Fruit fly (Drosophila melanogaster) whole organism, adult: ENCODE results near the gene CG8927.

Source experiments
- CG11617 ChIP-seq: fragments of 200-800 bp; sonication (Bioruptor generic); optimal IDR thresholded peaks from 2 replicates; lab custom pipeline; 2017; ENCODE audit warnings: mild to moderate bottlenecking, missing biosample characterization, missing genetic modification reagents, missing genetic modification characterization
- CG12768 ChIP-seq: fragments of 200-800 bp; sonication (Bioruptor generic); optimal IDR thresholded peaks from 2 replicates; lab custom pipeline; 2017; ENCODE audit warnings: missing biosample characterization, missing genetic modification characterization, mild to moderate bottlenecking, moderate library complexity, missing genetic modification reagents
- CG14711 ChIP-seq: fragments of 200-800 bp; sonication (Bioruptor generic); optimal IDR thresholded peaks from 2 replicates; lab custom pipeline; 2018; ENCODE audit warnings: missing biosample characterization, mild to moderate bottlenecking, missing genetic modification characterization, moderate library complexity
- CG1620 ChIP-seq: fragments of 200-800 bp; sonication (Bioruptor generic); optimal IDR thresholded peaks from 2 replicates; lab custom pipeline; 2016; ENCODE audit warnings: missing biosample characterization, missing genetic modification characterization
- CG33017 ChIP-seq: fragments of 200-800 bp; sonication (Bioruptor generic); optimal IDR thresholded peaks from 2 replicates; lab custom pipeline; 2018; ENCODE audit warnings: missing biosample characterization, mild to moderate bottlenecking, missing genetic modification characterization, moderate library complexity
- CG5204 ChIP-seq: fragments of 200-800 bp; sonication (Bioruptor generic); optimal IDR thresholded peaks from 2 replicates; lab custom pipeline; 2016; ENCODE audit warnings: missing biosample characterization, missing genetic modification characterization
- CG7045 ChIP-seq: fragments of 200-800 bp; sonication (Bioruptor generic); optimal IDR thresholded peaks from 2 replicates; lab custom pipeline; 2017; ENCODE audit warnings: missing biosample characterization, mild to moderate bottlenecking, missing genetic modification characterization
- CG7101 ChIP-seq: fragments of 200-800 bp; sonication (Bioruptor generic); optimal IDR thresholded peaks from 2 replicates; lab custom pipeline; 2018; ENCODE audit warnings: missing biosample characterization, mild to moderate bottlenecking, missing genetic modification characterization, moderate library complexity
- Clk ChIP-seq: fragments of 200-800 bp; sonication (Bioruptor generic); optimal IDR thresholded peaks from 2 replicates; lab custom pipeline; 2017; ENCODE audit warnings: missing biosample characterization, missing genetic modification characterization
- Crg-1 ChIP-seq: fragments of 200-800 bp; sonication (Bioruptor generic); optimal IDR thresholded peaks from 2 replicates; lab custom pipeline; 2016; ENCODE audit warnings: missing biosample characterization, missing genetic modification characterization
- Hr96 ChIP-seq: fragments of 200-800 bp; sonication (Bioruptor generic); optimal IDR thresholded peaks from 2 replicates; lab custom pipeline; 2016; ENCODE audit warnings: missing biosample characterization, missing genetic modification characterization
- Mnt ChIP-seq: fragments of 200-800 bp; sonication (Bioruptor generic); optimal IDR thresholded peaks from 2 replicates; lab custom pipeline; 2016; ENCODE audit warnings: missing biosample characterization, mild to moderate bottlenecking, missing genetic modification characterization
- bab1 ChIP-seq: fragments of 200-800 bp; sonication (Bioruptor generic); optimal IDR thresholded peaks from 3 replicates; lab custom pipeline; 2019; ENCODE audit warnings: missing biosample characterization, mild to moderate bottlenecking, missing genetic modification characterization, moderate library complexity
- cic ChIP-seq: fragments of 200-800 bp; sonication (Bioruptor generic); optimal IDR thresholded peaks from 2 replicates; lab custom pipeline; 2017; ENCODE audit warnings: missing biosample characterization, mild to moderate bottlenecking, missing genetic modification characterization, moderate library complexity
- cnc ChIP-seq, 2 experiments: fragments of >200 bp; optimal IDR thresholded peaks; 2 replicates each; lab custom pipeline; 2017
- kay ChIP-seq: fragments of 200-800 bp; sonication (Bioruptor generic); peaks from one replicate; lab custom pipeline; 2016; ENCODE audit warnings: missing biosample characterization, missing genetic modification characterization, borderline replicate concordance
- ovo ChIP-seq: fragments of 200-800 bp; sonication (Bioruptor generic); optimal IDR thresholded peaks from 2 replicates; lab custom pipeline; 2016; ENCODE audit warnings: missing biosample characterization, missing genetic modification characterization
- pad ChIP-seq: fragments of 200-800 bp; sonication (Bioruptor generic); optimal IDR thresholded peaks from 3 replicates; lab custom pipeline; 2017; ENCODE audit warnings: missing biosample characterization, missing genetic modification characterization, mild to moderate bottlenecking, moderate library complexity, missing genetic modification reagents
- tj ChIP-seq: fragments of 200-800 bp; sonication (Bioruptor generic); optimal IDR thresholded peaks from 3 replicates; lab custom pipeline; 2017; ENCODE audit warnings: missing biosample characterization, mild to moderate bottlenecking, missing genetic modification characterization, moderate library complexity
- toe ChIP-seq: fragments of 200-800 bp; sonication (Bioruptor generic); optimal IDR thresholded peaks from 2 replicates; lab custom pipeline; 2016; ENCODE audit warnings: missing biosample characterization, missing genetic modification characterization

The CG8927 gene

dm6 chr3R:16222300-16222903, 41.6 kb downstream of the CG8927 start:
- peak; percentile 92 for TF ChIP-seq Hr96 (GFP tag; lab: Kevin White, UChicago)
- peak; percentile 82 for TF ChIP-seq Mnt
- peak; percentile 94 for TF ChIP-seq CG5204 (GFP tag; lab: Kevin White, UChicago)
- TF ChIP-seq ovo (GFP tag; lab: Kevin White, UChicago), result no peak
- TF ChIP-seq kay (GFP tag; lab: Kevin White, UChicago), result peak; percentile 95
- TF ChIP-seq CG1620 (GFP tag; lab: Kevin White, UChicago), result peak; percentile 65
- TF ChIP-seq CG11617 (GFP tag; lab: Kevin White, UChicago), result no peak
- peak; percentile 44 for TF ChIP-seq tj (GFP tag; lab: Kevin White, UChicago)
- peak; percentile 88 for TF ChIP-seq CG14711
- peak; percentile 78 for TF ChIP-seq cic (GFP tag; lab: Kevin White, UChicago)
- peak; percentile 96 for TF ChIP-seq Clk (GFP tag; lab: Kevin White, UChicago)
- peak; percentile 94 for TF ChIP-seq CG7045 (GFP tag; lab: Kevin White, UChicago)
- TF ChIP-seq bab1 (GFP tag; lab: Kevin White, UChicago), result peak; percentile 38
- peak; percentile 90 for TF ChIP-seq CG7101 (tag; lab: Kevin White, UChicago)
- TF ChIP-seq cnc (optimal IDR thresholded peaks at IDR 0.05; lab: Kevin White, UChicago), result no peak
- TF ChIP-seq toe (GFP tag; lab: Kevin White, UChicago), result peak; percentile 95
- peak; percentile 96 for TF ChIP-seq CG33017 (tag; lab: Kevin White, UChicago)
- TF ChIP-seq CG12768, result peak; percentile 98
- peak; percentile 73 for TF ChIP-seq pad
- peak; percentile 74 for TF ChIP-seq Crg-1

dm6 chr3R:16223252-16224037, 42.6 kb downstream of the CG8927 start:
- no peak for TF ChIP-seq Crg-1
- TF ChIP-seq Clk (GFP tag; lab: Kevin White, UChicago), result no peak
- no peak for TF ChIP-seq ovo (GFP tag; lab: Kevin White, UChicago)
- TF ChIP-seq Mnt, result no peak
- TF ChIP-seq Hr96 (GFP tag; lab: Kevin White, UChicago), result no peak
- TF ChIP-seq cnc (optimal IDR thresholded peaks at IDR 0.05; lab: Kevin White, UChicago), result no peak
- TF ChIP-seq CG5204 (GFP tag; lab: Kevin White, UChicago), result no peak
- TF ChIP-seq CG11617 (GFP tag; lab: Kevin White, UChicago), result no peak
- TF ChIP-seq kay (GFP tag; lab: Kevin White, UChicago), result no peak

- TF ChIP-seq CG11617 (GFP tag; lab: Kevin White, UChicago) (peak; percentile 92), Clk (GFP tag; lab: Kevin White, UChicago) (peak; percentile 83), toe (GFP tag; lab: Kevin White, UChicago) (peak; percentile 57), Hr96 (GFP tag; lab: Kevin White, UChicago) (peak; percentile 90), pad (peak; percentile 72), CG7045 (GFP tag; lab: Kevin White, UChicago) (peak; percentile 95), CG12768 (peak; percentile 89), CG5204 (GFP tag; lab: Kevin White, UChicago) (peak; percentile 91), tj (GFP tag; lab: Kevin White, UChicago) (peak; percentile 99), cic (GFP tag; lab: Kevin White, UChicago) (peak; percentile 85), CG33017 (tag; lab: Kevin White, UChicago) (peak; percentile 94), Mnt (peak; percentile 61), CG14711 (peak; percentile 89), ovo (GFP tag; lab: Kevin White, UChicago) (peak; percentile 33), bab1 (GFP tag; lab: Kevin White, UChicago) (peak; percentile 91), CG1620 (GFP tag; lab: Kevin White, UChicago) (peak; percentile 37), CG7101 (tag; lab: Kevin White, UChicago) (peak; percentile 95), kay (GFP tag; lab: Kevin White, UChicago) (peak; percentile 91), Crg-1 (peak; percentile 73), cnc (optimal IDR thresholded peaks at IDR 0.05; lab: Kevin White, UChicago) (no peak)
Measured at dm6 chr3R:16224415-16225165, 43.8 kb downstream of the CG8927 start.

- no peak for TF ChIP-seq CG1620 (GFP tag; lab: Kevin White, UChicago)
- no peak for TF ChIP-seq CG7101 (tag; lab: Kevin White, UChicago)
- TF ChIP-seq kay (GFP tag; lab: Kevin White, UChicago), result no peak
- TF ChIP-seq Crg-1, result no peak
- TF ChIP-seq ovo (GFP tag; lab: Kevin White, UChicago), result no peak
- no peak for TF ChIP-seq CG7045 (GFP tag; lab: Kevin White, UChicago)
- TF ChIP-seq CG33017 (tag; lab: Kevin White, UChicago), result no peak
- TF ChIP-seq CG12768, result no peak
- TF ChIP-seq Hr96 (GFP tag; lab: Kevin White, UChicago), result no peak
- no peak for TF ChIP-seq cnc (optimal IDR thresholded peaks at IDR 0.05; lab: Kevin White, UChicago)
Measured at dm6 chr3R:16225351-16225750, 44.5 kb downstream of the CG8927 start, which contains the start of gene tara. TSS of gene tara (plus strand) at chr3R:16225651.

dm6 chr3R:16225760-16226159, 44.9 kb downstream of the CG8927 start:
- no peak for TF ChIP-seq CG1620 (GFP tag; lab: Kevin White, UChicago)
- no peak for TF ChIP-seq CG5204 (GFP tag; lab: Kevin White, UChicago)
- peak; percentile 1 for TF ChIP-seq CG7045 (GFP tag; lab: Kevin White, UChicago)
- TF ChIP-seq CG7101 (tag; lab: Kevin White, UChicago), result no peak
- TF ChIP-seq CG12768, result no peak
- peak; percentile 85 for TF ChIP-seq CG14711
- no peak for TF ChIP-seq Mnt
- TF ChIP-seq cnc (optimal IDR thresholded peaks at IDR 0.05; lab: Kevin White, UChicago), result no peak
- no peak for TF ChIP-seq CG33017 (tag; lab: Kevin White, UChicago)
- no peak for TF ChIP-seq ovo (GFP tag; lab: Kevin White, UChicago)
- TF ChIP-seq CG11617 (GFP tag; lab: Kevin White, UChicago), result no peak
- no peak for TF ChIP-seq pad
- no peak for TF ChIP-seq Clk (GFP tag; lab: Kevin White, UChicago)
- TF ChIP-seq bab1 (GFP tag; lab: Kevin White, UChicago), result no peak
- TF ChIP-seq tj (GFP tag; lab: Kevin White, UChicago), result no peak
